Worm (Caenorhabditis elegans) whole organism, L2 larva: Measurements from ENCODE around the gene F17C11.26.

Experiments
- ama-1 ChIP-seq: fragments of 150-350 bp; optimal IDR thresholded peaks from 2 replicates; lab custom pipeline; 2018; ENCODE audit warnings: inconsistent platforms
- blmp-1 ChIP-seq: sonication (generic microtip); optimal IDR thresholded peaks from 2 replicates; lab custom pipeline; 2017; ENCODE audit warnings: missing genetic modification characterization, mild to moderate bottlenecking, missing compliant biosample characterization, antibody characterized with exemption, moderate library complexity; ENCODE audit not compliant: insufficient read depth
- egl-27 ChIP-seq: sonication (generic microtip); optimal IDR thresholded peaks from 3 replicates; lab custom pipeline; 2017; ENCODE audit warnings: missing biosample characterization, missing genetic modification reagents, missing genetic modification characterization
- elt-3 ChIP-seq: sonication (generic microtip); optimal IDR thresholded peaks from 2 replicates; lab custom pipeline; 2017; ENCODE audit warnings: missing biosample characterization, missing genetic modification characterization
- fos-1 ChIP-seq: fragments of 150-350 bp; optimal IDR thresholded peaks from 2 replicates; lab custom pipeline; 2014; ENCODE audit warnings: missing biosample characterization, missing genetic modification characterization
- nhr-11 ChIP-seq: fragments of 150-350 bp; optimal IDR thresholded peaks from 2 replicates; lab custom pipeline; 2014; ENCODE audit warnings: missing biosample characterization, missing genetic modification characterization
- nhr-21 ChIP-seq: fragments of 150-350 bp; optimal IDR thresholded peaks from 2 replicates; lab custom pipeline; 2014; ENCODE audit warnings: missing biosample characterization, missing genetic modification characterization
- nhr-237 ChIP-seq: fragments of 150-350 bp; optimal IDR thresholded peaks from 2 replicates; lab custom pipeline; 2014; ENCODE audit warnings: missing biosample characterization, missing genetic modification characterization
- sma-3 ChIP-seq: sonication (generic microtip); optimal IDR thresholded peaks from 2 replicates; lab custom pipeline; 2016; ENCODE audit warnings: missing genetic modification reagents, missing genetic modification characterization, missing compliant biosample characterization
- snpc-4 ChIP-seq: fragments of 150-350 bp; optimal IDR thresholded peaks from 2 replicates; lab custom pipeline; 2014; ENCODE audit warnings: missing biosample characterization, missing genetic modification characterization
- unc-39 ChIP-seq: fragments of 150-350 bp; optimal IDR thresholded peaks from 2 replicates; lab custom pipeline; 2014; ENCODE audit warnings: missing biosample characterization, missing genetic modification characterization
- unc-55 ChIP-seq: fragments of 150-350 bp; sonication (generic microtip); optimal IDR thresholded peaks from 3 replicates; lab custom pipeline; 2014; ENCODE audit warnings: missing biosample characterization, missing genetic modification reagents, missing genetic modification characterization
- ztf-11 ChIP-seq: sonication (generic microtip); optimal IDR thresholded peaks from 2 replicates; lab custom pipeline; 2017; ENCODE audit warnings: missing biosample characterization, missing genetic modification characterization

- TF ChIP-seq unc-55 (no peak), egl-27 (no peak), elt-3 (tag; lab: Kevin White, UChicago) (no peak), unc-39 (no peak), snpc-4 (tag; lab: Kevin White, UChicago) (no peak), ztf-11 (tag; lab: Kevin White, UChicago) (no peak), nhr-237 (tag; lab: Kevin White, UChicago) (no peak), fos-1 (tag; lab: Kevin White, UChicago) (no peak), nhr-11 (tag; lab: Kevin White, UChicago) (no peak), ama-1 (no peak), blmp-1 (no peak), nhr-21 (tag; lab: Kevin White, UChicago) (no peak), sma-3 (no peak)
Measured at ce11 chrV:10921747-10922146, 19.5 kb upstream of the F17C11.26 start, which contains the start of gene nas-31.
